Worm (Caenorhabditis elegans) whole organism, L3 larva: Measurements from ENCODE around the gene hpo-33.

Experiments used
- R02D3.7 ChIP-seq: fragments of 150-350 bp; optimal IDR thresholded peaks from 2 replicates; lab custom pipeline; 2014; ENCODE audit warnings: missing biosample characterization, missing genetic modification characterization
- ZK546.5 ChIP-seq: sonication (generic microtip); optimal IDR thresholded peaks from 2 replicates; lab custom pipeline; 2017; ENCODE audit warnings: missing biosample characterization, missing genetic modification characterization
- aly-2 ChIP-seq: fragments of 150-350 bp; optimal IDR thresholded peaks from 2 replicates; lab custom pipeline; 2014; ENCODE audit warnings: missing biosample characterization, missing genetic modification characterization
- ama-1 ChIP-seq: fragments of 150-350 bp; optimal IDR thresholded peaks from 2 replicates; lab custom pipeline; 2018
- ceh-16 ChIP-seq: sonication (generic microtip); optimal IDR thresholded peaks from 2 replicates; lab custom pipeline; 2017; ENCODE audit warnings: missing biosample characterization, missing genetic modification characterization
- ceh-28 ChIP-seq: fragments of 150-350 bp; optimal IDR thresholded peaks from 2 replicates; lab custom pipeline; 2014; ENCODE audit warnings: missing biosample characterization, missing genetic modification reagents, missing genetic modification characterization
- ceh-82 ChIP-seq: fragments of 150-350 bp; optimal IDR thresholded peaks from 2 replicates; lab custom pipeline; 2014; ENCODE audit warnings: missing biosample characterization, missing genetic modification characterization
- ceh-9 ChIP-seq: sonication (generic microtip); optimal IDR thresholded peaks from 2 replicates; lab custom pipeline; 2018; ENCODE audit warnings: missing biosample characterization, missing genetic modification characterization
- daf-12 ChIP-seq: fragments of 150-350 bp; optimal IDR thresholded peaks from 2 replicates; lab custom pipeline; 2014; ENCODE audit warnings: missing biosample characterization, missing genetic modification reagents, missing genetic modification characterization
- egl-27 ChIP-seq: sonication (generic microtip); optimal IDR thresholded peaks from 4 replicates; lab custom pipeline; 2017; ENCODE audit warnings: missing biosample characterization, missing genetic modification reagents, missing genetic modification characterization
- egl-5 ChIP-seq: fragments of 150-350 bp; optimal IDR thresholded peaks from 2 replicates; lab custom pipeline; 2017; ENCODE audit warnings: missing biosample characterization, missing genetic modification reagents, missing genetic modification characterization, inconsistent platforms
- elt-1 ChIP-seq: fragments of 150-350 bp; optimal IDR thresholded peaks from 2 replicates; lab custom pipeline; 2014; ENCODE audit warnings: missing biosample characterization, missing genetic modification characterization
- elt-2 ChIP-seq: sonication (generic microtip); optimal IDR thresholded peaks from 2 replicates; lab custom pipeline; 2016; ENCODE audit warnings: missing genetic modification reagents, mild to moderate bottlenecking, missing genetic modification characterization, missing compliant biosample characterization
- elt-3 ChIP-seq, 3 experiments: fragments of 150-350 bp in 1 of 3; sonication (generic microtip) in 2 of 3; optimal IDR thresholded peaks; 2 replicates in 2 of 3; 4 replicates in 1 of 3; lab custom pipeline; 2014 to 2017; ENCODE audit warnings: missing biosample characterization in 3 of 3, missing genetic modification characterization in 3 of 3
- eor-1 ChIP-seq, 2 experiments: fragments of 150-350 bp; optimal IDR thresholded peaks; 2 replicates each; lab custom pipeline; 2014 to 2018; ENCODE audit warnings: missing biosample characterization in 2 of 2, missing genetic modification characterization in 2 of 2
- fkh-10 ChIP-seq: sonication (generic microtip); optimal IDR thresholded peaks from 2 replicates; lab custom pipeline; 2017; ENCODE audit warnings: missing biosample characterization, missing genetic modification reagents, missing genetic modification characterization
- fos-1 ChIP-seq: fragments of 150-350 bp; optimal IDR thresholded peaks from 2 replicates; lab custom pipeline; 2014; ENCODE audit warnings: missing biosample characterization, missing genetic modification characterization
- jun-1 ChIP-seq: fragments of 150-350 bp; optimal IDR thresholded peaks from 2 replicates; lab custom pipeline; 2014; ENCODE audit warnings: missing biosample characterization, missing genetic modification reagents, missing genetic modification characterization
- lin-15B ChIP-seq: fragments of 150-350 bp; optimal IDR thresholded peaks from 2 replicates; lab custom pipeline; 2014; ENCODE audit warnings: missing biosample characterization, missing genetic modification characterization
- lsy-12 ChIP-seq: sonication (generic microtip); optimal IDR thresholded peaks from 2 replicates; lab custom pipeline; 2016; ENCODE audit warnings: mild to moderate bottlenecking, missing genetic modification characterization, missing compliant biosample characterization
- nhr-11 ChIP-seq: fragments of 150-350 bp; optimal IDR thresholded peaks from 2 replicates; lab custom pipeline; 2014; ENCODE audit warnings: missing biosample characterization, missing genetic modification characterization
- nhr-12 ChIP-seq: fragments of 150-350 bp; optimal IDR thresholded peaks from 2 replicates; lab custom pipeline; 2014; ENCODE audit warnings: missing biosample characterization, missing genetic modification characterization
- nhr-23 ChIP-seq: fragments of 150-350 bp; optimal IDR thresholded peaks from 2 replicates; lab custom pipeline; 2014; ENCODE audit warnings: missing biosample characterization, missing genetic modification reagents, missing genetic modification characterization
- nhr-237 ChIP-seq: fragments of 150-350 bp; optimal IDR thresholded peaks from 2 replicates; lab custom pipeline; 2014; ENCODE audit warnings: missing biosample characterization, missing genetic modification characterization
- nhr-25 ChIP-seq: sonication (generic microtip); optimal IDR thresholded peaks from 2 replicates; lab custom pipeline; 2017; ENCODE audit warnings: missing biosample characterization, missing genetic modification characterization
- nhr-28 ChIP-seq: fragments of 150-350 bp; optimal IDR thresholded peaks from 2 replicates; lab custom pipeline; 2014; ENCODE audit warnings: missing biosample characterization, missing genetic modification characterization
- nhr-43 ChIP-seq: sonication (generic microtip); optimal IDR thresholded peaks from 2 replicates; lab custom pipeline; 2016; ENCODE audit warnings: mild to moderate bottlenecking, missing genetic modification characterization, missing compliant biosample characterization; ENCODE audit not compliant: poor library complexity, severe bottlenecking
- nhr-76 ChIP-seq: fragments of 150-350 bp; sonication (generic microtip); optimal IDR thresholded peaks from 5 replicates; lab custom pipeline; 2014; ENCODE audit warnings: missing biosample characterization, missing genetic modification characterization
- nhr-77 ChIP-seq: fragments of 150-350 bp; optimal IDR thresholded peaks from 2 replicates; lab custom pipeline; 2014; ENCODE audit warnings: missing biosample characterization, missing genetic modification characterization
- pha-4 ChIP-seq: fragments of 150-350 bp; optimal IDR thresholded peaks from 2 replicates; lab custom pipeline; 2014; ENCODE audit warnings: missing biosample characterization, missing genetic modification reagents, missing genetic modification characterization
- sea-2 ChIP-seq: fragments of 150-350 bp; sonication (generic microtip); optimal IDR thresholded peaks from 4 replicates; lab custom pipeline; 2014; ENCODE audit warnings: missing biosample characterization, missing genetic modification reagents, missing genetic modification characterization
- snpc-4 ChIP-seq: fragments of 150-350 bp; optimal IDR thresholded peaks from 2 replicates; lab custom pipeline; 2014; ENCODE audit warnings: missing biosample characterization, missing genetic modification characterization
- unc-62 ChIP-seq: fragments of 150-350 bp; sonication (generic microtip); optimal IDR thresholded peaks from 4 replicates; lab custom pipeline; 2014; ENCODE audit warnings: missing biosample characterization, missing genetic modification reagents, missing genetic modification characterization
- zag-1 ChIP-seq: fragments of 150-350 bp; optimal IDR thresholded peaks from 2 replicates; lab custom pipeline; 2014; ENCODE audit warnings: missing biosample characterization, missing genetic modification characterization
- ztf-11 ChIP-seq: fragments of 150-350 bp; optimal IDR thresholded peaks from 2 replicates; lab custom pipeline; 2014; ENCODE audit warnings: missing biosample characterization, missing genetic modification characterization

hpo-33 gene

DNA sequence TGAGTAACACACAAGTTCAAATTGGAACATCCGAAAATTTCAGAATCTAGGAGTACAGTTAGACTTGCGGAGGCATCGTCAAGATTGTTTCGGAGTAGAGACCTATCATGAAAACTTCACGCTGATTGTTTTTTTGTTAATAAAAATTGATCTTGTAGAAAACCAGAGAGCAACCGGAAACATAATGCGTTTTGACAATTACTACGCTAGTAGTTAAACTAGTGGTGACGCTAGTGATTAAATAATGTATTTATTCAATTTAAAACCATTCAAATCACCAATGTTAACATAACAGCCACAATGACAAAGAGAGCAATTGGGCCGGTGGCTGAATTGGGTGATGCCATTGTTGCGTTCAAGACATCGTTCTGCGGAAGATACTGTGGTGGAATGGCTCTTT, 22.7 kb upstream of the hpo-33 start, which contains the start of gene F49H6.17:
Gene F49H6.17, plus strand, starts transcription at position 301 of the 400 bp plus-strand sequence.
- TF ChIP-seq nhr-25 (tag; lab: Kevin White, UChicago) (no peak), fkh-10 (GFP tag; lab: Kevin White, UChicago) (no peak), unc-62 (no peak), nhr-12 (tag; lab: Kevin White, UChicago) (no peak), egl-27 (tag; lab: Kevin White, UChicago) (no peak), jun-1 (no peak), ceh-28 (tag; lab: Kevin White, UChicago) (no peak), sea-2 (no peak), nhr-11 (tag; lab: Kevin White, UChicago) (no peak), ceh-16 (no peak), ceh-82 (no peak), nhr-43 (tag; lab: Kevin White, UChicago) (no peak), nhr-28 (no peak), ceh-9 (no peak), nhr-77 (tag; lab: Kevin White, UChicago) (no peak), aly-2 (tag; lab: Kevin White, UChicago) (no peak), R02D3.7 (tag; lab: Kevin White, UChicago) (no peak), daf-12 (tag; lab: Kevin White, UChicago) (no peak), elt-2 (tag; lab: Kevin White, UChicago) (no peak), lsy-12 (no peak)

DNA sequence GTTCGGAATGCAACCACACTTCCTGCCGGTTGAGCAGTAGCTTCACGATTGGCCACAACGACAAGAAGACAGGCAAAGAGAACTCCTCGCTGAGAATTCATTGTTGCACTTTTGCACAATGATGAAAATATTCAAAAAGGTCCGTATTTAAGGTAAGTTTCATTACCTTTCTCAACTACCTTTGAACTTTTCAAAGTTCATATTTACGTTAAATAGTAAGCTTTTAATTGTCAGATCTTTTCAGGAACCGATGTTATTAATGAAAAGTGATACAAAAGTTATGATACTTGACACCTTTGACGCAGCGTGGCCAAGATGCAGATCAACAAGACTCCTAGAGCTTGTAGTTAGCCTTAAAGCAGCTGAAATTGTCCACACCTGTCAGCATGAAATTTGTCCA, 21.0 kb upstream of the hpo-33 start, which contains the start of gene F49H6.12:
Gene F49H6.12, minus strand, starts transcription at position 101 of the 400 bp plus-strand sequence.
- TF ChIP-seq nhr-237 (tag; lab: Kevin White, UChicago) (no peak), jun-1 (no peak), pha-4 (tag; lab: Kevin White, UChicago) (no peak), ZK546.5 (tag; lab: Kevin White, UChicago) (no peak), elt-1 (no peak), elt-3 (tag; optimal IDR thresholded peaks at IDR 0.05; lab: Kevin White, UChicago) (no peak), lsy-12 (no peak), nhr-76 (tag; lab: Kevin White, UChicago) (no peak), zag-1 (no peak), nhr-25 (tag; lab: Kevin White, UChicago) (no peak), eor-1 (tag; optimal IDR thresholded peaks at IDR 0.05; lab: Kevin White, UChicago) (no peak), fos-1 (no peak), nhr-12 (tag; lab: Kevin White, UChicago) (no peak), snpc-4 (no peak), ceh-28 (tag; lab: Kevin White, UChicago) (no peak), aly-2 (tag; lab: Kevin White, UChicago) (no peak), ztf-11 (tag; lab: Kevin White, UChicago) (no peak), egl-5 (tag; lab: Kevin White, UChicago) (no peak)

DNA sequence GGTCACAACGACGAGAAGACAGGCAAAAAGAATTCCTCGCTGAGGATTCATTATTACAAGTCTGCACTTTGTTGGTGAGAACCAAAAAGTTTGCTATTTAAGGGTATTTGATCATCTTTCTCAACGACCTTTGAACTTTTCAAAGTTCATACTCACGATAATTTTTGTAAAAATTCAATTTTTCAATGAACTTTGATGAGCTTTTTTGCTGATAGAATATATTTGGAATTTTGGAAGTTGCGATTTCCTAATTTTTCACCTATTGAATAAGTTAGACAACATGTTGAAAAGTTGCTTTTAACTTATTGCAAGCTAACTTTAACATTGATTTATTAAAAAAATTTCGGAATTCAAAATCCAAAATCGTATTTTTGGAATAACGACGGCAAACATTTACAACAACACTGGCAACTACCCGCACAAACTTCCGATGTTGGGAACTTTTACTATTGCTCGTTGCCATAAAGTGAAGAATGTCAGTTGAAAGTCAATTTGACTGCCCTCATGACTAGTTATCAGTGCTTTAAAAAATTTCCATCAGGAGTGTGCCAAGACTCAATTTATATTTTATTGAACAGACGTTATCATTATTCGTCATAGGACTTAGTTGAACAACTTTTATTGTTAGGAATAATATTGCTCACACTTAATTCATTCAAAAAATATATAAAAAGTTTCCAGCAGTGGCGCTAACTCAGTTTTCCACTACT, 19.6 kb upstream of the hpo-33 start, which contains the start of the genes F49H6.8 and F49H6.5:
Gene F49H6.8, minus strand, starts transcription at position 51 of the 710 bp plus-strand sequence.
Gene F49H6.5, plus strand, starts transcription at position 629 of the 710 bp plus-strand sequence.
- no peak for TF ChIP-seq lin-15B
- TF ChIP-seq elt-2 (tag; lab: Kevin White, UChicago) = peak; percentile 70
- no peak for TF ChIP-seq unc-62
- TF ChIP-seq jun-1 = peak; percentile 21
- no peak for TF ChIP-seq nhr-237 (tag; lab: Kevin White, UChicago)
- TF ChIP-seq elt-3 (tag; optimal IDR thresholded peaks at IDR 0.05; lab: Kevin White, UChicago) = no peak
- no peak for TF ChIP-seq nhr-23 (tag; lab: Kevin White, UChicago)

DNA sequence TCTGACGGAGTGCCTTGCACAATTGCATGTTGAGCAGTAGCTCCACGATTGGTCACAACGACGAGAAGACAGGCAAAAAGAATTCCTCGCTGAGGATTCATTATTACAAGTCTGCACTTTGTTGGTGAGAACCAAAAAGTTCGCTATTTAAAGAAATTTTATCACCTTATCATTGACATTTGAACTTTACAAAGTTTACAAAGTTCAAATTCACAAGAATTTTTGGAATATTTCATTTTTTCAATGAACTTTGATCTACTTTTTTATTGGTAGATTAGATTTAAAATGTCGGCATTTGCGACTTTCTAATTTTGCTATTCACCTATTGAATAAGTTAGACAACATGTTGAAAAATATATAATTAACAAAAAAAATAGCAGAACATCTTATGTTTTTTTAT, 16.1 kb upstream of the hpo-33 start, which contains the start of gene F49H6.15:
Gene F49H6.15, minus strand, starts transcription at position 101 of the 400 bp plus-strand sequence.
- TF ChIP-seq daf-12 (tag; lab: Kevin White, UChicago) (no peak), R02D3.7 (tag; lab: Kevin White, UChicago) (no peak), nhr-237 (tag; lab: Kevin White, UChicago) (no peak), elt-2 (tag; lab: Kevin White, UChicago) (no peak), ama-1 (lab: Kevin White, UChicago) (no peak), snpc-4 (no peak), lin-15B (no peak), ceh-28 (tag; lab: Kevin White, UChicago) (no peak)
